Worm (Caenorhabditis elegans): Measurements from ENCODE around the gene unc-4.

unc-4 gene

ce11 chrII:9895173-9895572, 5.0 kb downstream of the unc-4 start:
- no peak for TF ChIP-seq tbx-8 (GFP tag; optimal IDR thresholded peaks at IDR 0.05)
- no peak for TF ChIP-seq unc-39 (tag; optimal IDR thresholded peaks at IDR 0.05)
- no peak for TF ChIP-seq lin-13 (tag; optimal IDR thresholded peaks at IDR 0.05)
- TF ChIP-seq ceh-43 (GFP tag; optimal IDR thresholded peaks at IDR 0.05): no peak
- no peak for TF ChIP-seq elt-1 (tag; optimal IDR thresholded peaks at IDR 0.05; ENCODE audit: borderline replicate concordance, insufficient read depth)
- TF ChIP-seq bed-3 (GFP tag; optimal IDR thresholded peaks at IDR 0.05): no peak
- TF ChIP-seq nhr-237 (tag; optimal IDR thresholded peaks at IDR 0.05): no peak
- TF ChIP-seq mep-1 (tag; optimal IDR thresholded peaks at IDR 0.05): no peak
- no peak for TF ChIP-seq ces-1 (GFP tag; optimal IDR thresholded peaks at IDR 0.05)
- no peak for TF ChIP-seq cnd-1 (tag; optimal IDR thresholded peaks at IDR 0.05)
- TF ChIP-seq snpc-4 (tag; optimal IDR thresholded peaks at IDR 0.05): no peak
- TF ChIP-seq unc-120 (tag; optimal IDR thresholded peaks at IDR 0.05; ENCODE audit: poor library complexity, severe bottlenecking): no peak
- TF ChIP-seq pha-4 (tag; optimal IDR thresholded peaks at IDR 0.05): no peak
- TF ChIP-seq ceh-83 (GFP tag; optimal IDR thresholded peaks at IDR 0.05): no peak
- TF ChIP-seq M03D4.4 (tag; optimal IDR thresholded peaks at IDR 0.05): no peak
- TF ChIP-seq ceh-39 (tag; optimal IDR thresholded peaks at IDR 0.05): no peak
- TF ChIP-seq blmp-1 (tag; optimal IDR thresholded peaks at IDR 0.05): no peak
- TF ChIP-seq lsy-2 (tag; optimal IDR thresholded peaks at IDR 0.05): no peak
- no peak for TF ChIP-seq sem-2 (GFP tag; optimal IDR thresholded peaks at IDR 0.05)
- no peak for TF ChIP-seq unc-62 (GFP tag; optimal IDR thresholded peaks at IDR 0.05)

- TF ChIP-seq nhr-76 (tag; optimal IDR thresholded peaks at IDR 0.05) (no peak), sem-2 (GFP tag; optimal IDR thresholded peaks at IDR 0.05) (no peak), nhr-2 (tag; optimal IDR thresholded peaks at IDR 0.05) (no peak), drap-1 (GFP tag; optimal IDR thresholded peaks at IDR 0.05) (no peak), nhr-12 (tag; optimal IDR thresholded peaks at IDR 0.05) (no peak), ham-2 (GFP tag; optimal IDR thresholded peaks at IDR 0.05) (no peak), ceh-43 (GFP tag; optimal IDR thresholded peaks at IDR 0.05) (no peak), unc-62 (GFP tag; optimal IDR thresholded peaks at IDR 0.05) (no peak), blmp-1 (tag; optimal IDR thresholded peaks at IDR 0.05) (no peak), lsy-2 (tag; optimal IDR thresholded peaks at IDR 0.05) (no peak), ces-1 (GFP tag; optimal IDR thresholded peaks at IDR 0.05) (no peak), hlh-1 (tag; optimal IDR thresholded peaks at IDR 0.05) (no peak)
Observed at ce11 chrII:9894435-9894834, 5.7 kb downstream of the unc-4 start, which contains the start of gene F26C11.1. Gene F26C11.1 (plus strand): TSS chrII:9894735.

- TF ChIP-seq mep-1 (tag; optimal IDR thresholded peaks at IDR 0.05) (peak; percentile 36), lsy-2 (tag; optimal IDR thresholded peaks at IDR 0.05) (peak; percentile 95), ztf-11 (tag; optimal IDR thresholded peaks at IDR 0.05) (no peak), mls-2 (tag; optimal IDR thresholded peaks at IDR 0.05) (no peak), hlh-1 (tag; optimal IDR thresholded peaks at IDR 0.05) (peak; percentile 59), ceh-83 (GFP tag; optimal IDR thresholded peaks at IDR 0.05) (no peak), lin-13 (tag; optimal IDR thresholded peaks at IDR 0.05) (peak; percentile 11)
Observed at ce11 chrII:9892409-9892808, 7.8 kb downstream of the unc-4 start, which contains the start of gene C08H9.16. Gene C08H9.16 (plus strand): TSS chrII:9892778.

- TF ChIP-seq zip-8 (tag; optimal IDR thresholded peaks at IDR 0.05) (no peak), ham-2 (GFP tag; optimal IDR thresholded peaks at IDR 0.05) (peak; percentile 76), elt-1 (tag; optimal IDR thresholded peaks at IDR 0.05; ENCODE audit: borderline replicate concordance, insufficient read depth) (peak; percentile 96), nhr-2 (tag; optimal IDR thresholded peaks at IDR 0.05) (peak; percentile 4), unc-62 (GFP tag; optimal IDR thresholded peaks at IDR 0.05) (peak; percentile 42), M03D4.4 (tag; optimal IDR thresholded peaks at IDR 0.05) (no peak)
Observed at ce11 chrII:9891823-9892222, 8.4 kb downstream of the unc-4 start.

- TF ChIP-seq pha-4 (tag; optimal IDR thresholded peaks at IDR 0.05) (peak; percentile 20), nhr-2 (tag; optimal IDR thresholded peaks at IDR 0.05) (no peak), ceh-39 (tag; optimal IDR thresholded peaks at IDR 0.05) (no peak), sem-2 (GFP tag; optimal IDR thresholded peaks at IDR 0.05) (no peak), sptf-1 (tag; optimal IDR thresholded peaks at IDR 0.05) (peak; percentile 7), hlh-1 (tag; optimal IDR thresholded peaks at IDR 0.05) (no peak), nhr-12 (tag; optimal IDR thresholded peaks at IDR 0.05) (no peak), elt-3 (tag; optimal IDR thresholded peaks at IDR 0.05) (no peak), lin-13 (tag; optimal IDR thresholded peaks at IDR 0.05) (no peak), tbx-8 (GFP tag; optimal IDR thresholded peaks at IDR 0.05) (no peak)
Observed at ce11 chrII:9891031-9891689, 9.0 kb downstream of the unc-4 start, which contains the start of gene vgln-1. Gene vgln-1 (minus strand): TSS chrII:9891081.

All from whole organism, mixed stage, embryonic.